Worm (Caenorhabditis elegans) whole organism, mixed stage, embryonic: Measurements from ENCODE around the gene F11G11.15.

Source experiments
- flh-1 ChIP-seq: fragments of 200-800 bp; sonication (Bioruptor generic); optimal IDR thresholded peaks from 2 replicates; lab custom pipeline; 2018; ENCODE audit warnings: mild to moderate bottlenecking, missing genetic modification characterization, moderate library complexity, missing compliant biosample characterization
- nhr-76 ChIP-seq: sonication (generic microtip); optimal IDR thresholded peaks from 2 replicates; lab custom pipeline; 2017; ENCODE audit warnings: missing biosample characterization, missing genetic modification characterization
- pha-4 ChIP-seq: fragments of 150-350 bp; optimal IDR thresholded peaks from 2 replicates; lab custom pipeline; 2018; ENCODE audit warnings: missing biosample characterization, missing genetic modification reagents, missing genetic modification characterization
- snpc-4 ChIP-seq: fragments of 150-350 bp; optimal IDR thresholded peaks from 2 replicates; lab custom pipeline; 2014; ENCODE audit warnings: missing biosample characterization, missing genetic modification characterization
- sptf-1 ChIP-seq: sonication (generic microtip); optimal IDR thresholded peaks from 2 replicates; lab custom pipeline; 2017; ENCODE audit warnings: mild to moderate bottlenecking, missing genetic modification characterization, moderate library complexity, missing compliant biosample characterization
- unc-120 ChIP-seq: sonication (generic microtip); optimal IDR thresholded peaks from 2 replicates; lab custom pipeline; 2017; ENCODE audit warnings: missing genetic modification characterization, missing compliant biosample characterization; ENCODE audit not compliant: poor library complexity, severe bottlenecking
- unc-39 ChIP-seq: fragments of 150-350 bp; optimal IDR thresholded peaks from 2 replicates; lab custom pipeline; 2014; ENCODE audit warnings: missing biosample characterization, missing genetic modification characterization
- unc-62 ChIP-seq: fragments of 150-350 bp; optimal IDR thresholded peaks from 2 replicates; lab custom pipeline; 2014; ENCODE audit warnings: missing biosample characterization, missing genetic modification reagents, missing genetic modification characterization
- ztf-11 ChIP-seq: fragments of 150-350 bp; optimal IDR thresholded peaks from 2 replicates; lab custom pipeline; 2014; ENCODE audit warnings: missing biosample characterization, missing genetic modification characterization

ce11 chrII:4884403-4884802, 9.8 kb downstream of the F11G11.15 start:
- TF ChIP-seq flh-1 (GFP tag; lab: Kevin White, UChicago) (no peak), snpc-4 (tag; lab: Kevin White, UChicago) (no peak), unc-39 (no peak), pha-4 (tag; lab: Kevin White, UChicago) (no peak), nhr-76 (no peak), unc-120 (tag; lab: Kevin White, UChicago) (no peak), sptf-1 (tag; lab: Kevin White, UChicago) (no peak), unc-62 (no peak), ztf-11 (tag; lab: Kevin White, UChicago) (no peak)
